Fruit fly (Drosophila melanogaster) whole organism, embryonic: ENCODE results near the gene GNBP3.
A peak's percentile ranks its signal among the peaks of the same experiment; 100 is the strongest.

Source experiments
- Blimp-1 ChIP-seq: fragments of 200-800 bp; sonication (Bioruptor generic); optimal IDR thresholded peaks from 3 replicates; lab custom pipeline; 2018; ENCODE audit warnings: missing biosample characterization, missing genetic modification characterization, mild to moderate bottlenecking, moderate library complexity, missing genetic modification reagents
- C15 ChIP-seq: fragments of 200-800 bp; sonication (Bioruptor generic); IDR thresholded peaks from 3 replicates; pipeline ENCODE4 v1.3.6; 2022; ENCODE audit warnings: missing biosample characterization, missing genetic modification characterization
- CG10366 ChIP-seq: fragments of 200-800 bp; sonication (Bioruptor generic); IDR thresholded peaks from 2 replicates; pipeline ENCODE4 v1.3.6; 2022; ENCODE audit warnings: missing biosample characterization, missing genetic modification characterization
- CG11723 ChIP-seq: fragments of 200-800 bp; sonication (Bioruptor generic); optimal IDR thresholded peaks from 2 replicates; lab custom pipeline; 2017; ENCODE audit warnings: missing biosample characterization, mild to moderate bottlenecking, missing genetic modification characterization
- CG12744 ChIP-seq: fragments of 200-800 bp; sonication (Bioruptor generic); optimal IDR thresholded peaks from 2 replicates; lab custom pipeline; 2016; ENCODE audit warnings: missing biosample characterization, missing genetic modification characterization
- CG15269 ChIP-seq: fragments of 200-800 bp; sonication (Bioruptor generic); optimal IDR thresholded peaks from 2 replicates; lab custom pipeline; 2018; ENCODE audit warnings: missing biosample characterization, mild to moderate bottlenecking, missing genetic modification characterization, moderate library complexity
- CG17186 ChIP-seq: fragments of 200-800 bp; sonication (Bioruptor generic); optimal IDR thresholded peaks from 3 replicates; lab custom pipeline; 2017; ENCODE audit warnings: missing biosample characterization, missing genetic modification reagents, missing genetic modification characterization
- CG34422 ChIP-seq: fragments of 200-800 bp; sonication (Bioruptor generic); IDR thresholded peaks from 3 replicates; pipeline ENCODE4 v1.3.6; 2022; ENCODE audit warnings: missing biosample characterization, missing genetic modification characterization
- CG5953 ChIP-seq: fragments of 200-800 bp; sonication (Bioruptor generic); IDR thresholded peaks from 2 replicates; pipeline ENCODE4 v1.3.6; 2022; ENCODE audit warnings: missing biosample characterization, missing genetic modification characterization
- CG6689 ChIP-seq: fragments of 200-800 bp; sonication (Bioruptor generic); IDR thresholded peaks from 2 replicates; pipeline ENCODE4 v1.3.6; 2022; ENCODE audit warnings: missing biosample characterization, missing genetic modification characterization
- CG7357 ChIP-seq: fragments of 200-800 bp; sonication (Bioruptor generic); IDR thresholded peaks from 3 replicates; pipeline ENCODE4 v1.3.6; 2022; ENCODE audit warnings: missing biosample characterization, missing genetic modification characterization
- CG7372 ChIP-seq: fragments of 200-800 bp; sonication (Bioruptor generic); IDR thresholded peaks from 2 replicates; pipeline ENCODE4 v1.3.6; 2022; ENCODE audit warnings: missing biosample characterization, missing genetic modification characterization
- CG8281 ChIP-seq: fragments of 200-800 bp; sonication (Bioruptor generic); optimal IDR thresholded peaks from 2 replicates; lab custom pipeline; 2018; ENCODE audit warnings: missing biosample characterization, mild to moderate bottlenecking, missing genetic modification characterization, moderate library complexity
- CG8765 ChIP-seq: fragments of 200-800 bp; sonication (Bioruptor generic); IDR thresholded peaks from 2 replicates; pipeline ENCODE4 v1.3.6; 2022; ENCODE audit warnings: missing biosample characterization, missing genetic modification characterization
- CG9932 ChIP-seq: fragments of 200-800 bp; sonication (Bioruptor generic); IDR thresholded peaks from 2 replicates; pipeline ENCODE4 v1.3.6; 2022; ENCODE audit warnings: missing biosample characterization, missing genetic modification characterization
- Dll ChIP-seq: fragments of 200-800 bp; sonication (Bioruptor generic); IDR thresholded peaks from 4 replicates; pipeline ENCODE4 v1.3.6; 2022; ENCODE audit warnings: missing biosample characterization, missing genetic modification characterization; ENCODE audit not compliant: partially characterized antibody
- Drgx ChIP-seq: fragments of 200-800 bp; sonication (Bioruptor generic); IDR thresholded peaks from 2 replicates; pipeline ENCODE4 v1.3.6; 2022; ENCODE audit warnings: missing biosample characterization, missing genetic modification characterization
- Eip74EF ChIP-seq, 2 experiments: fragments of 200-800 bp in 1 of 2; fragments of >200 bp in 1 of 2; sonication (Bioruptor generic) in 1 of 2; optimal IDR thresholded peaks; 2 replicates each; lab custom pipeline; 2017 to 2019; ENCODE audit warnings: missing biosample characterization in 2 of 2, missing genetic modification characterization in 2 of 2, mild to moderate bottlenecking in 1 of 2, moderate library complexity in 1 of 2
- Ets65A ChIP-seq: fragments of 200-800 bp; sonication (Bioruptor generic); peaks from one replicate; lab custom pipeline; 2016; ENCODE audit warnings: missing biosample characterization, missing genetic modification characterization
- Fer1 ChIP-seq: fragments of 200-800 bp; sonication (Bioruptor generic); optimal IDR thresholded peaks from 2 replicates; lab custom pipeline; 2017; ENCODE audit warnings: missing biosample characterization, mild to moderate bottlenecking, missing genetic modification characterization
- Hr51 ChIP-seq, 2 experiments: fragments of 200-800 bp; sonication (Bioruptor generic); optimal IDR thresholded peaks; 2 replicates in 1 of 2; 3 replicates in 1 of 2; lab custom pipeline; 2016 to 2018; ENCODE audit warnings: missing biosample characterization in 2 of 2, missing genetic modification characterization in 2 of 2, mild to moderate bottlenecking in 1 of 2, moderate library complexity in 1 of 2
- Hr78 ChIP-seq, 2 experiments: fragments of 200-800 bp in 1 of 2; fragments of >200 bp in 1 of 2; sonication (Bioruptor generic) in 1 of 2; optimal IDR thresholded peaks; 2 replicates each; lab custom pipeline; 2017 to 2019; ENCODE audit warnings: missing biosample characterization in 2 of 2, missing genetic modification characterization in 2 of 2, mild to moderate bottlenecking in 1 of 2, moderate library complexity in 1 of 2
- MBD-R2 ChIP-seq: fragments of 200-800 bp; sonication (Bioruptor generic); IDR thresholded peaks from 2 replicates; pipeline ENCODE4 v1.3.6; 2022; ENCODE audit warnings: missing biosample characterization, missing genetic modification characterization
- Max ChIP-seq: fragments of 200-800 bp; sonication (Bioruptor generic); optimal IDR thresholded peaks from 2 replicates; lab custom pipeline; 2016; ENCODE audit warnings: missing biosample characterization, mild to moderate bottlenecking, missing genetic modification characterization
- Med ChIP-seq: fragments of 200-800 bp; sonication (Bioruptor generic); peaks from one replicate; lab custom pipeline; 2016; ENCODE audit warnings: missing biosample characterization, missing genetic modification characterization, mild to moderate bottlenecking, inconsistent platforms, moderate library complexity
- Sox102F ChIP-seq: fragments of 200-800 bp; sonication (Bioruptor generic); optimal IDR thresholded peaks from 2 replicates; lab custom pipeline; 2018; ENCODE audit warnings: missing biosample characterization, mild to moderate bottlenecking, missing genetic modification characterization, moderate library complexity
- Ssrp ChIP-seq: fragments of 200-800 bp; sonication (Bioruptor generic); optimal IDR thresholded peaks from 2 replicates; lab custom pipeline; 2018; ENCODE audit warnings: missing biosample characterization, mild to moderate bottlenecking, missing genetic modification characterization, moderate library complexity
- Trl ChIP-seq, 3 experiments: fragments of >200 bp in 2 of 3; fragments of 200-800 bp in 1 of 3; sonication (Bioruptor generic) in 1 of 3; optimal IDR thresholded peaks; 2 replicates in 1 of 3; 3 replicates in 2 of 3; lab custom pipeline; 2016 to 2017; ENCODE audit warnings: missing biosample characterization in 1 of 3, missing genetic modification characterization in 1 of 3
- Xbp1 ChIP-seq: fragments of 200-800 bp; sonication (Bioruptor generic); optimal IDR thresholded peaks from 3 replicates; lab custom pipeline; 2016; ENCODE audit warnings: missing biosample characterization, mild to moderate bottlenecking, missing genetic modification characterization
- ci ChIP-seq: fragments of 200-800 bp; sonication (Bioruptor generic); IDR thresholded peaks from 3 replicates; pipeline ENCODE4 v1.3.6; 2022; ENCODE audit warnings: missing biosample characterization, missing genetic modification characterization
- crp ChIP-seq, 2 experiments: fragments of 200-800 bp; sonication (Bioruptor generic); optimal IDR thresholded peaks; 2 replicates in 1 of 2; 3 replicates in 1 of 2; lab custom pipeline; 2017; ENCODE audit warnings: missing biosample characterization in 2 of 2, missing genetic modification characterization in 2 of 2, mild to moderate bottlenecking in 1 of 2, moderate library complexity in 1 of 2
- dan ChIP-seq: fragments of 200-800 bp; sonication (Bioruptor generic); IDR thresholded peaks from 2 replicates; pipeline ENCODE4 v1.3.6; 2022; ENCODE audit warnings: missing biosample characterization, missing genetic modification characterization
- danr ChIP-seq: fragments of 200-800 bp; sonication (Bioruptor generic); IDR thresholded peaks from 2 replicates; pipeline ENCODE4 v1.3.6; 2022; ENCODE audit warnings: missing biosample characterization, missing genetic modification characterization
- disco-r ChIP-seq: fragments of 200-800 bp; sonication (Bioruptor generic); optimal IDR thresholded peaks from 2 replicates; lab custom pipeline; 2016; ENCODE audit warnings: missing biosample characterization, missing genetic modification characterization
- fd64A ChIP-seq: fragments of 200-800 bp; sonication (Bioruptor generic); optimal IDR thresholded peaks from 3 replicates; lab custom pipeline; 2018; ENCODE audit warnings: missing biosample characterization, mild to moderate bottlenecking, missing genetic modification characterization
- fd96Cb ChIP-seq: fragments of 200-800 bp; sonication (Bioruptor generic); optimal IDR thresholded peaks from 2 replicates; lab custom pipeline; 2018; ENCODE audit warnings: missing biosample characterization, mild to moderate bottlenecking, missing genetic modification characterization, moderate library complexity
- gce ChIP-seq: fragments of 200-800 bp; sonication (Bioruptor generic); IDR thresholded peaks from 3 replicates; pipeline ENCODE4 v1.3.6; 2022; ENCODE audit warnings: missing biosample characterization, missing genetic modification characterization
- gcm ChIP-seq: fragments of 200-800 bp; sonication (Bioruptor generic); optimal IDR thresholded peaks from 2 replicates; lab custom pipeline; 2019; ENCODE audit warnings: missing biosample characterization, mild to moderate bottlenecking, missing genetic modification characterization, moderate library complexity
- grau ChIP-seq: fragments of 200-800 bp; optimal IDR thresholded peaks from 3 replicates; lab custom pipeline; 2019; ENCODE audit warnings: missing biosample characterization, mild to moderate bottlenecking, missing genetic modification characterization, moderate library complexity
- hbn ChIP-seq: fragments of 200-800 bp; sonication (Bioruptor generic); IDR thresholded peaks from 2 replicates; pipeline ENCODE4 v1.3.6; 2022; ENCODE audit warnings: missing biosample characterization, missing genetic modification characterization; ENCODE audit not compliant: partially characterized antibody
- kah ChIP-seq: fragments of 200-800 bp; sonication (Bioruptor generic); optimal IDR thresholded peaks from 2 replicates; lab custom pipeline; 2018; ENCODE audit warnings: missing biosample characterization, mild to moderate bottlenecking, missing genetic modification characterization
- oc ChIP-seq: fragments of 200-800 bp; sonication (Bioruptor generic); optimal IDR thresholded peaks from 2 replicates; lab custom pipeline; 2018; ENCODE audit warnings: missing biosample characterization, mild to moderate bottlenecking, missing genetic modification characterization, moderate library complexity
- otp ChIP-seq: fragments of 200-800 bp; sonication (Bioruptor generic); IDR thresholded peaks from 3 replicates; pipeline ENCODE4, ENCODE4 v1.3.6; 2022; ENCODE audit warnings: missing biosample characterization, missing genetic modification characterization
- psq ChIP-seq: fragments of 200-800 bp; sonication (Bioruptor generic); optimal IDR thresholded peaks from 2 replicates; lab custom pipeline; 2017; ENCODE audit warnings: missing biosample characterization, missing genetic modification characterization
- sens ChIP-seq: fragments of 200-800 bp; sonication (Bioruptor generic); peaks from one replicate; lab custom pipeline; 2016; ENCODE audit warnings: missing biosample characterization, missing genetic modification characterization
- toy ChIP-seq: fragments of 200-800 bp; sonication (Bioruptor generic); IDR thresholded peaks from 2 replicates; pipeline ENCODE4 v1.3.6; 2022; ENCODE audit warnings: missing biosample characterization, missing genetic modification characterization
- unc-4 ChIP-seq: fragments of 200-800 bp; sonication (Bioruptor generic); IDR thresholded peaks from 2 replicates; pipeline ENCODE4 v1.3.6; 2022; ENCODE audit warnings: missing biosample characterization, missing genetic modification characterization; ENCODE audit not compliant: partially characterized antibody
- vvl ChIP-seq: fragments of 200-800 bp; sonication (Bioruptor generic); IDR thresholded peaks from 2 replicates; pipeline ENCODE4 v1.3.6; 2022; ENCODE audit warnings: missing biosample characterization, missing genetic modification characterization

Gene GNBP3

dm6 chr3L:8978678-8979413 lies 24.0 kb downstream of the GNBP3 start (continued):
- TF ChIP-seq CG11723 (GFP tag; lab: Kevin White, UChicago) (no peak), Hr78 (GFP tag; optimal IDR thresholded peaks at IDR 0.05; lab: Kevin White, UChicago) (peak in 1 of 2 experiments; percentile 99), grau (tag; lab: Kevin White, UChicago) (no peak), sens (peak; percentile 85), CG17186 (GFP tag; lab: Kevin White, UChicago) (no peak), Fer1 (peak; percentile 39), otp (GFP tag; lab: Robert Waterston, UW) (0 out of 3 replicates have a peak, but pooled peaks have one; percentile 25), CG15269 (tag; lab: Kevin White, UChicago) (no peak), C15 (GFP tag; lab: Robert Waterston, UW) (no peak), CG7372 (GFP tag; lab: Robert Waterston, UW) (no peak), dan (GFP tag; lab: Robert Waterston, UW) (no peak), kah (GFP tag; lab: Kevin White, UChicago) (peak; percentile 42), toy (GFP tag; lab: Robert Waterston, UW) (no peak), CG9932 (GFP tag; lab: Robert Waterston, UW) (no peak), gce (GFP tag; lab: Robert Waterston, UW) (0 out of 3 replicates have a peak, but pooled peaks have one; percentile 39), CG10366 (GFP tag; lab: Robert Waterston, UW) (peak; percentile 36; the same call in 1 of the 2 replicates), gcm (GFP tag; lab: Kevin White, UChicago) (peak; percentile 65), CG7357 (GFP tag; lab: Robert Waterston, UW) (0 out of 3 replicates have a peak, but pooled peaks have one; percentile 13), crp (GFP tag; optimal IDR thresholded peaks at IDR 0.05; lab: Kevin White, UChicago) (peak; percentile 3 to 83), Ssrp (tag; lab: Kevin White, UChicago) (peak; percentile 1), disco-r (GFP tag; lab: Kevin White, UChicago) (no peak), CG34422 (GFP tag; lab: Robert Waterston, UW) (peak; percentile 84; the same call in 1 of the 3 replicates), Sox102F (GFP tag; lab: Kevin White, UChicago) (peak; percentile 70), Drgx (peak; percentile 73), CG6689 (peak; percentile 48), hbn (GFP tag; lab: Robert Waterston, UW) (peak; percentile 15; the same call in 1 of the 2 replicates), CG5953 (GFP tag; lab: Robert Waterston, UW) (0 out of 2 replicates have a peak, but pooled peaks have one; percentile 24), CG8281 (no peak), Trl (optimal IDR thresholded peaks at IDR 0.05; lab: Kevin White, UChicago) (peak; percentile 83 to 89), Trl (GFP tag; optimal IDR thresholded peaks at IDR 0.05; lab: Kevin White, UChicago) (no peak), unc-4 (GFP tag; lab: Robert Waterston, UW) (peak; percentile 44), Blimp-1 (GFP tag; lab: Kevin White, UChicago) (peak; percentile 21), psq (GFP tag; lab: Kevin White, UChicago) (peak; percentile 16), Xbp1 (GFP tag; lab: Kevin White, UChicago) (peak; percentile 14), Ets65A (GFP tag; lab: Kevin White, UChicago) (peak; percentile 9), CG12744 (GFP tag; lab: Kevin White, UChicago) (no peak), CG8765 (GFP tag; lab: Robert Waterston, UW) (no peak), fd64A (GFP tag; lab: Kevin White, UChicago) (no peak), MBD-R2 (no peak), danr (GFP tag; lab: Robert Waterston, UW) (no peak), ci (peak; percentile 63), Med (peak; percentile 26), Hr51 (GFP tag; optimal IDR thresholded peaks at IDR 0.05; lab: Kevin White, UChicago) (peak in 1 of 2 experiments; percentile 26), fd96Cb (no peak), oc (tag; lab: Kevin White, UChicago) (peak; percentile 49), vvl (GFP tag; lab: Robert Waterston, UW) (peak; percentile 24; the same call in 1 of the 2 replicates), Max (GFP tag; lab: Kevin White, UChicago) (peak; percentile 13), Dll (peak; percentile 71), Eip74EF (GFP tag; optimal IDR thresholded peaks at IDR 0.05; lab: Kevin White, UChicago) (peak in 1 of 2 experiments; percentile 41)
